Worm (Caenorhabditis elegans) whole organism, mixed stage, embryonic: Measurements from ENCODE around the gene W03G11.2.

Experiments
- elt-3 ChIP-seq: fragments of 150-350 bp; optimal IDR thresholded peaks from 2 replicates; lab custom pipeline; 2014; ENCODE audit warnings: missing biosample characterization, missing genetic modification characterization
- ham-2 ChIP-seq: fragments of 200-800 bp; sonication (Bioruptor generic); optimal IDR thresholded peaks from 2 replicates; lab custom pipeline; 2018; ENCODE audit warnings: mild to moderate bottlenecking, missing genetic modification characterization, missing compliant biosample characterization
- nhr-12 ChIP-seq: fragments of 150-350 bp; optimal IDR thresholded peaks from 2 replicates; lab custom pipeline; 2014; ENCODE audit warnings: missing biosample characterization, missing genetic modification characterization
- nhr-76 ChIP-seq: sonication (generic microtip); optimal IDR thresholded peaks from 2 replicates; lab custom pipeline; 2017; ENCODE audit warnings: missing biosample characterization, missing genetic modification characterization
- unc-62 ChIP-seq: fragments of 150-350 bp; optimal IDR thresholded peaks from 2 replicates; lab custom pipeline; 2014; ENCODE audit warnings: missing biosample characterization, missing genetic modification reagents, missing genetic modification characterization
- ztf-11 ChIP-seq: fragments of 150-350 bp; optimal IDR thresholded peaks from 2 replicates; lab custom pipeline; 2014; ENCODE audit warnings: missing biosample characterization, missing genetic modification characterization

- TF ChIP-seq unc-62 (GFP tag; lab: Kevin White, UChicago) = no peak
- no peak for TF ChIP-seq elt-3 (tag; lab: Kevin White, UChicago)
- no peak for TF ChIP-seq ztf-11 (tag; lab: Kevin White, UChicago)
- no peak for TF ChIP-seq nhr-12
- TF ChIP-seq ham-2 (GFP tag; lab: Kevin White, UChicago) = no peak
- TF ChIP-seq nhr-76 (tag; lab: Kevin White, UChicago) = no peak
Measured at ce11 chrX:12095200-12095599, 13.2 kb downstream of the W03G11.2 start.
